Fruit fly (Drosophila melanogaster) whole organism, adult: ENCODE results near the gene Pten.
A peak's percentile ranks its signal among the peaks of the same experiment; 100 is the strongest.

ENCODE experiments used
- CG11617 ChIP-seq: fragments of 200-800 bp; sonication (Bioruptor generic); optimal IDR thresholded peaks from 2 replicates; lab custom pipeline; 2017; ENCODE audit warnings: mild to moderate bottlenecking, missing biosample characterization, missing genetic modification reagents, missing genetic modification characterization
- CG12768 ChIP-seq: fragments of 200-800 bp; sonication (Bioruptor generic); optimal IDR thresholded peaks from 2 replicates; lab custom pipeline; 2017; ENCODE audit warnings: missing biosample characterization, missing genetic modification characterization, mild to moderate bottlenecking, moderate library complexity, missing genetic modification reagents
- CG14711 ChIP-seq: fragments of 200-800 bp; sonication (Bioruptor generic); optimal IDR thresholded peaks from 2 replicates; lab custom pipeline; 2018; ENCODE audit warnings: missing biosample characterization, mild to moderate bottlenecking, missing genetic modification characterization, moderate library complexity
- CG1620 ChIP-seq: fragments of 200-800 bp; sonication (Bioruptor generic); optimal IDR thresholded peaks from 2 replicates; lab custom pipeline; 2016; ENCODE audit warnings: missing biosample characterization, missing genetic modification characterization
- CG33017 ChIP-seq: fragments of 200-800 bp; sonication (Bioruptor generic); optimal IDR thresholded peaks from 2 replicates; lab custom pipeline; 2018; ENCODE audit warnings: missing biosample characterization, mild to moderate bottlenecking, missing genetic modification characterization, moderate library complexity
- CG5204 ChIP-seq: fragments of 200-800 bp; sonication (Bioruptor generic); optimal IDR thresholded peaks from 2 replicates; lab custom pipeline; 2016; ENCODE audit warnings: missing biosample characterization, missing genetic modification characterization
- CG7045 ChIP-seq: fragments of 200-800 bp; sonication (Bioruptor generic); optimal IDR thresholded peaks from 2 replicates; lab custom pipeline; 2017; ENCODE audit warnings: missing biosample characterization, mild to moderate bottlenecking, missing genetic modification characterization
- CG7101 ChIP-seq: fragments of 200-800 bp; sonication (Bioruptor generic); optimal IDR thresholded peaks from 2 replicates; lab custom pipeline; 2018; ENCODE audit warnings: missing biosample characterization, mild to moderate bottlenecking, missing genetic modification characterization, moderate library complexity
- Clk ChIP-seq: fragments of 200-800 bp; sonication (Bioruptor generic); optimal IDR thresholded peaks from 2 replicates; lab custom pipeline; 2017; ENCODE audit warnings: missing biosample characterization, missing genetic modification characterization
- Crg-1 ChIP-seq: fragments of 200-800 bp; sonication (Bioruptor generic); optimal IDR thresholded peaks from 2 replicates; lab custom pipeline; 2016; ENCODE audit warnings: missing biosample characterization, missing genetic modification characterization
- Hr96 ChIP-seq: fragments of 200-800 bp; sonication (Bioruptor generic); optimal IDR thresholded peaks from 2 replicates; lab custom pipeline; 2016; ENCODE audit warnings: missing biosample characterization, missing genetic modification characterization
- Mnt ChIP-seq: fragments of 200-800 bp; sonication (Bioruptor generic); optimal IDR thresholded peaks from 2 replicates; lab custom pipeline; 2016; ENCODE audit warnings: missing biosample characterization, mild to moderate bottlenecking, missing genetic modification characterization
- bab1 ChIP-seq: fragments of 200-800 bp; sonication (Bioruptor generic); optimal IDR thresholded peaks from 3 replicates; lab custom pipeline; 2019; ENCODE audit warnings: missing biosample characterization, mild to moderate bottlenecking, missing genetic modification characterization, moderate library complexity
- cic ChIP-seq: fragments of 200-800 bp; sonication (Bioruptor generic); optimal IDR thresholded peaks from 2 replicates; lab custom pipeline; 2017; ENCODE audit warnings: missing biosample characterization, mild to moderate bottlenecking, missing genetic modification characterization, moderate library complexity
- cnc ChIP-seq, 2 experiments: fragments of >200 bp; optimal IDR thresholded peaks; 2 replicates each; lab custom pipeline; 2017
- kay ChIP-seq: fragments of 200-800 bp; sonication (Bioruptor generic); peaks from one replicate; lab custom pipeline; 2016; ENCODE audit warnings: missing biosample characterization, missing genetic modification characterization, borderline replicate concordance
- ovo ChIP-seq: fragments of 200-800 bp; sonication (Bioruptor generic); optimal IDR thresholded peaks from 2 replicates; lab custom pipeline; 2016; ENCODE audit warnings: missing biosample characterization, missing genetic modification characterization
- pad ChIP-seq: fragments of 200-800 bp; sonication (Bioruptor generic); optimal IDR thresholded peaks from 3 replicates; lab custom pipeline; 2017; ENCODE audit warnings: missing biosample characterization, missing genetic modification characterization, mild to moderate bottlenecking, moderate library complexity, missing genetic modification reagents
- tj ChIP-seq: fragments of 200-800 bp; sonication (Bioruptor generic); optimal IDR thresholded peaks from 3 replicates; lab custom pipeline; 2017; ENCODE audit warnings: missing biosample characterization, mild to moderate bottlenecking, missing genetic modification characterization, moderate library complexity
- toe ChIP-seq: fragments of 200-800 bp; sonication (Bioruptor generic); optimal IDR thresholded peaks from 2 replicates; lab custom pipeline; 2016; ENCODE audit warnings: missing biosample characterization, missing genetic modification characterization

Gene Pten

dm6 chr2L:10246785-10247190 is 14.1 kb downstream of the Pten start, which contains the start of gene chico:
TSS of gene chico (minus strand) at chr2L:10247078.
- TF ChIP-seq CG1620 (GFP tag; lab: Kevin White, UChicago) = peak; percentile 22
- peak; percentile 14 for TF ChIP-seq tj (GFP tag; lab: Kevin White, UChicago)
- peak; percentile 44 for TF ChIP-seq bab1 (GFP tag; lab: Kevin White, UChicago)
- no peak for TF ChIP-seq pad (GFP tag; lab: Kevin White, UChicago)
- peak; percentile 32 for TF ChIP-seq CG14711 (tag; lab: Kevin White, UChicago)
- TF ChIP-seq Mnt (GFP tag; lab: Kevin White, UChicago) = peak; percentile 94
- no peak for TF ChIP-seq CG7045 (GFP tag; lab: Kevin White, UChicago)
- TF ChIP-seq ovo (GFP tag; lab: Kevin White, UChicago) = peak; percentile 27
- TF ChIP-seq cic (GFP tag; lab: Kevin White, UChicago) = peak; percentile 66

- TF ChIP-seq Clk (no peak), toe (GFP tag; lab: Kevin White, UChicago) (no peak), CG11617 (GFP tag; lab: Kevin White, UChicago) (no peak), kay (GFP tag; lab: Kevin White, UChicago) (peak; percentile 70), bab1 (GFP tag; lab: Kevin White, UChicago) (no peak), CG1620 (GFP tag; lab: Kevin White, UChicago) (no peak), tj (GFP tag; lab: Kevin White, UChicago) (peak; percentile 30), cic (GFP tag; lab: Kevin White, UChicago) (no peak), Mnt (GFP tag; lab: Kevin White, UChicago) (no peak), pad (GFP tag; lab: Kevin White, UChicago) (no peak), Crg-1 (no peak)
Observed at dm6 chr2L:10238726-10239652, 21.9 kb downstream of the Pten start, which contains the start of gene me31B. TSS of gene me31B (plus strand) at chr2L:10239341.

dm6 chr2L:10237725-10238446 is 23.0 kb downstream of the Pten start, which contains the start of gene mthl15:
TSS of gene mthl15 (minus strand) at chr2L:10238317.
- TF ChIP-seq tj (GFP tag; lab: Kevin White, UChicago) (no peak), kay (GFP tag; lab: Kevin White, UChicago) (no peak), CG11617 (GFP tag; lab: Kevin White, UChicago) (no peak), Clk (no peak), CG12768 (GFP tag; lab: Kevin White, UChicago) (peak; percentile 35), cic (GFP tag; lab: Kevin White, UChicago) (peak; percentile 72), pad (GFP tag; lab: Kevin White, UChicago) (peak; percentile 80)

DNA sequence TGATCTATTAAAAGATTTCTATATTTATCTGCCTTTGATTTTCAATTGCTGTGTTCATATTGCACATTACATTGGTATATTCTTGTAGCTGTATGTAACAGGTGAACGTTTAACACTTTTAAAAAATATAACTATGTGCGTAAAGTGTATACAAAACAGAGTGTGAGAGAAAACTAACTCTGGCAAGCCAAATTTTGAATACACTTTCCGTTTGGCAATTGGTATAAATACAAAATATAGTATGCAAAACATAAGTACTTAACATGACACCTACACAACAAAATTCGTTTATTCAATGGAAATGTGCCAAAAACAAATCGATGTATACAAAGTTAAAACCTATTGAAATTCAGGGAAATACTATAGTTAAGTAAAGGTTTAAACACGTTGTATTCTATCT is 28.0 kb downstream of the Pten start:
- TF ChIP-seq CG11617 (GFP tag; lab: Kevin White, UChicago) = peak; percentile 29
- TF ChIP-seq kay (GFP tag; lab: Kevin White, UChicago) = peak; percentile 91
- TF ChIP-seq Clk = no peak
- peak; percentile 46 for TF ChIP-seq cic (GFP tag; lab: Kevin White, UChicago)
- TF ChIP-seq Crg-1 = no peak

DNA sequence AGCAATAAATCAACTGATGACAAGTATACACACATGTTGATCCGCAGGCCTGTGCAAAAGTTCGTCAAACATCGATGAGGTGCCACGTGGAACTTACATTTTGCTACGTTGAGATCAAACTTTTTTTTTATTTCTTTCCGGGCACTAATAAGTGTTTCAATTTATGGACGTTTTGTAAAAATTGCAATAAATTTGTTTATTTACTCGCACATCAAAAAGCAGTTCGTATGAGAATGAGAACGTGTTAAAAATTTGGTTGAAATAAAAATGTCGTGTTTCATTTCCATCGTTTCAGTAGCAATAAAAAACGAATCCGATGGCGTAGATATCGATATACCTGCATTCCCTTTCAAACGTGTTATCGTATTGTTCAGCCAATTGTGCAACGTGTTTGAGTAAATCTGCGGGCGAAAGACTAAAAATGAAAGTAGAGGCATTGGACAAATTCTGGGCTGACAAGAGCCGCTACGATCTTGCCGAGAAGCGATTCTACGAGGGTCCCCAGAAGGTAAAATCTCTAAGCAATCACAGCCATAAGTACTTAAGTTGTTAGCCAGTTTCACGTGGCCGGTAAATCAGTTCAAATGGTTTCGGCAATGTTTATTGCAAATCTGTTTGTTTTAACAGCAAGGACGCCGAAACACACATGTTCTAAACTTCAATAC is 28.6 kb downstream of the Pten start, which contains the start of gene eEF1delta:
Gene eEF1delta, plus strand, starts transcription at position 356 of the 665 bp plus-strand sequence.
- TF ChIP-seq Mnt (GFP tag; lab: Kevin White, UChicago) (peak; percentile 68), CG1620 (GFP tag; lab: Kevin White, UChicago) (no peak), ovo (GFP tag; lab: Kevin White, UChicago) (no peak), toe (GFP tag; lab: Kevin White, UChicago) (no peak), CG11617 (GFP tag; lab: Kevin White, UChicago) (peak; percentile 47), CG7045 (GFP tag; lab: Kevin White, UChicago) (no peak), Clk (no peak), CG33017 (no peak), CG5204 (GFP tag; lab: Kevin White, UChicago) (no peak), CG7101 (tag; lab: Kevin White, UChicago) (no peak), bab1 (GFP tag; lab: Kevin White, UChicago) (peak; percentile 18), CG12768 (GFP tag; lab: Kevin White, UChicago) (no peak), pad (GFP tag; lab: Kevin White, UChicago) (no peak), Hr96 (GFP tag; lab: Kevin White, UChicago) (no peak), Crg-1 (no peak), cic (GFP tag; lab: Kevin White, UChicago) (no peak), kay (GFP tag; lab: Kevin White, UChicago) (no peak), cnc (optimal IDR thresholded peaks at IDR 0.05; lab: Kevin White, UChicago) (peak in 1 of 2 experiments; percentile 3)
